Worm (Caenorhabditis elegans): Measurements from ENCODE around the gene F48G7.5.

DNA sequence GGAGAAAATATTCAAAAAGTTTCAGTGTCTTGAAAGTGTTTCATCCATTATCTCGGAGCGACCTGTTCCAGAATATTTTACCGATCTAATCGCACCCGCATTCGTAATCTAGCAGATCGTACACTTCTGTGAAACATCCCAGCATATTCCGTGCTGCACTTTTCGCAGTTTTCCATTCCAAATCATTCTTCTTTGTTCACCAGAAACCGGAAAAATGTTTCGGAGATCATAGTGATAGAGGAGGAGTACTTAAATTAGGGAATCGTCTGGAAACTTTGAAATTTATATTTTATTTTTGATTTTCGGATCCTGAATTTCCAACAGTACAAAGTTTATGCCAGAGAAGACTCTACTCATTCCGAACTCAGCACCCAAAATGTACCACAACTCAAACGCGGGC lies 37.3 kb downstream of the F48G7.5 start, which contains the start of gene K06H6.2:
- no peak for TF ChIP-seq tab-1 (GFP tag; IDR thresholded peaks at IDR 0.05)
- no peak for TF ChIP-seq T22C8.4 (GFP tag; IDR thresholded peaks at IDR 0.05)
- no peak for TF ChIP-seq klf-2 (GFP tag; conservative IDR thresholded peaks at IDR 0.05)
- no peak for TF ChIP-seq ztf-29 (GFP tag; IDR thresholded peaks at IDR 0.05)
- TF ChIP-seq ref-1 (GFP tag; conservative IDR thresholded peaks at IDR 0.05), result no peak
- TF ChIP-seq ztf-23 (GFP tag; IDR thresholded peaks at IDR 0.05), result no peak
